Worm (Caenorhabditis elegans) whole organism, late embryonic: ENCODE measurements around the gene srz-23.
"Not testable (repeated sequence)": the region's sequence is repeated elsewhere in the genome, so short reads cannot be mapped to it uniquely, and the experiment has no call there.

ENCODE experiments used
- C08G9.2 ChIP-seq: sonication (generic microtip); optimal IDR thresholded peaks from 2 replicates; lab custom pipeline; 2016; ENCODE audit warnings: mild to moderate bottlenecking, missing genetic modification characterization, moderate library complexity, missing compliant biosample characterization
- C38D4.7 ChIP-seq: fragments of 200-800 bp; sonication (Bioruptor generic); optimal IDR thresholded peaks from 2 replicates; lab custom pipeline; 2018; ENCODE audit warnings: mild to moderate bottlenecking, missing genetic modification characterization, moderate library complexity, missing compliant biosample characterization
- T23F11.4 ChIP-seq: fragments of 200-800 bp; sonication (Bioruptor generic); optimal IDR thresholded peaks from 2 replicates; lab custom pipeline; 2018; ENCODE audit warnings: mild to moderate bottlenecking, missing genetic modification characterization, missing compliant biosample characterization
- ama-1 ChIP-seq: fragments of 150-350 bp; optimal IDR thresholded peaks from 2 replicates; lab custom pipeline; 2014
- ceh-18 ChIP-seq: sonication (generic microtip); optimal IDR thresholded peaks from 2 replicates; lab custom pipeline; 2016; ENCODE audit warnings: missing genetic modification characterization, missing compliant biosample characterization
- ceh-19 ChIP-seq: fragments of 200-800 bp; sonication (Bioruptor generic); optimal IDR thresholded peaks from 2 replicates; lab custom pipeline; 2018; ENCODE audit warnings: mild to moderate bottlenecking, missing genetic modification characterization, missing compliant biosample characterization
- ceh-22 ChIP-seq: sonication (generic microtip); optimal IDR thresholded peaks from 2 replicates; lab custom pipeline; 2017; ENCODE audit warnings: missing biosample characterization, missing genetic modification characterization
- ceh-24 ChIP-seq: sonication (generic microtip); optimal IDR thresholded peaks from 2 replicates; lab custom pipeline; 2016; ENCODE audit warnings: mild to moderate bottlenecking, missing genetic modification characterization, missing compliant biosample characterization
- ceh-31 ChIP-seq: sonication (generic microtip); optimal IDR thresholded peaks from 2 replicates; lab custom pipeline; 2016; ENCODE audit warnings: missing genetic modification characterization, missing compliant biosample characterization
- ceh-9 ChIP-seq: sonication (generic microtip); optimal IDR thresholded peaks from 2 replicates; lab custom pipeline; 2016; ENCODE audit warnings: mild to moderate bottlenecking, missing genetic modification characterization, inconsistent platforms, missing compliant biosample characterization
- che-1 ChIP-seq: sonication (generic microtip); optimal IDR thresholded peaks from 2 replicates; lab custom pipeline; 2016; ENCODE audit warnings: mild to moderate bottlenecking, missing genetic modification characterization, missing compliant biosample characterization
- elt-4 ChIP-seq: sonication (generic microtip); optimal IDR thresholded peaks from 2 replicates; lab custom pipeline; 2016; ENCODE audit warnings: missing genetic modification characterization, missing compliant biosample characterization
- eyg-1 ChIP-seq: sonication (generic microtip); optimal IDR thresholded peaks from 2 replicates; lab custom pipeline; 2016; ENCODE audit warnings: missing genotype, missing genetic modification characterization, missing compliant biosample characterization
- fkh-10 ChIP-seq: fragments of 150-350 bp; optimal IDR thresholded peaks from 2 replicates; lab custom pipeline; 2014; ENCODE audit warnings: missing biosample characterization, missing genetic modification reagents, missing genetic modification characterization
- fkh-6 ChIP-seq: sonication (generic microtip); optimal IDR thresholded peaks from 2 replicates; lab custom pipeline; 2016; ENCODE audit warnings: missing genetic modification characterization, missing compliant biosample characterization
- gmeb-2 ChIP-seq: sonication (generic microtip); optimal IDR thresholded peaks from 2 replicates; lab custom pipeline; 2016; ENCODE audit warnings: missing genetic modification characterization, inconsistent platforms, missing compliant biosample characterization
- hlh-8 ChIP-seq: sonication (generic microtip); optimal IDR thresholded peaks from 2 replicates; lab custom pipeline; 2016; ENCODE audit warnings: missing genotype, missing genetic modification characterization, missing compliant biosample characterization
- nhr-11 ChIP-seq: fragments of 150-350 bp; optimal IDR thresholded peaks from 2 replicates; lab custom pipeline; 2014; ENCODE audit warnings: missing biosample characterization, missing genetic modification characterization
- nhr-232 ChIP-seq: sonication (generic microtip); optimal IDR thresholded peaks from 2 replicates; lab custom pipeline; 2016; ENCODE audit warnings: missing genetic modification characterization, missing compliant biosample characterization
- odd-2 ChIP-seq: sonication (generic microtip); optimal IDR thresholded peaks from 2 replicates; lab custom pipeline; 2017; ENCODE audit warnings: antibody characterized with exemption, mild to moderate bottlenecking, missing genetic modification characterization, missing compliant biosample characterization
- pag-3 ChIP-seq: sonication (generic microtip); optimal IDR thresholded peaks from 2 replicates; lab custom pipeline; 2016; ENCODE audit warnings: missing compliant biosample characterization, missing genetic modification characterization, borderline replicate concordance
- pros-1 ChIP-seq: fragments of 150-350 bp; optimal IDR thresholded peaks from 2 replicates; lab custom pipeline; 2014; ENCODE audit warnings: missing biosample characterization, missing genetic modification reagents, missing genetic modification characterization
- sox-2 ChIP-seq: fragments of 200-800 bp; sonication (Bioruptor generic); IDR thresholded peaks from 2 replicates; pipeline ENCODE4 v1.3.6; 2022; ENCODE audit warnings: missing genetic modification reagents, missing genetic modification characterization, missing compliant biosample characterization
- syd-9 ChIP-seq: sonication (generic microtip); optimal IDR thresholded peaks from 2 replicates; lab custom pipeline; 2016; ENCODE audit warnings: mild to moderate bottlenecking, missing genetic modification characterization, moderate library complexity, missing compliant biosample characterization
- tbx-7 ChIP-seq: sonication (generic microtip); optimal IDR thresholded peaks from 2 replicates; lab custom pipeline; 2016; ENCODE audit warnings: missing genotype, missing genetic modification characterization, missing compliant biosample characterization
- ttx-3 ChIP-seq: sonication (generic microtip); optimal IDR thresholded peaks from 2 replicates; lab custom pipeline; 2016; ENCODE audit warnings: missing genetic modification reagents, missing genetic modification characterization, missing compliant biosample characterization
- unc-3 ChIP-seq, 2 experiments: fragments of 200-800 bp in 1 of 2; sonication (Bioruptor generic) in 1 of 2; sonication (generic microtip) in 1 of 2; conservative IDR thresholded peaks in 1 of 2; optimal IDR thresholded peaks in 1 of 2; 2 replicates each; pipeline versions ENCODE4 v1.3.6 to Lab custom; 2016 to 2022; ENCODE audit warnings: missing compliant biosample characterization in 2 of 2, missing genetic modification characterization in 2 of 2, missing genetic modification reagents in 1 of 2
- zip-5 ChIP-seq: sonication (generic microtip); optimal IDR thresholded peaks from 2 replicates; lab custom pipeline; 2016; ENCODE audit warnings: missing genetic modification characterization, missing compliant biosample characterization
- ztf-16 ChIP-seq: sonication (generic microtip); optimal IDR thresholded peaks from 2 replicates; lab custom pipeline; 2017; ENCODE audit warnings: missing genetic modification characterization, missing compliant biosample characterization

Gene srz-23

ce11 chrIV:3428434-3428950, 24.9 kb upstream of the srz-23 start, which contains the start of the genes C04C3.9 and srz-60:
TSS of gene C04C3.9 (minus strand) at chrIV:3428534.
TSS of gene srz-60 (plus strand) at chrIV:3428900.
- TF ChIP-seq eyg-1 (tag; lab: Kevin White, UChicago) (no peak), ceh-19 (GFP tag; lab: Kevin White, UChicago) (no peak), ceh-9 (tag; lab: Kevin White, UChicago) (no peak), che-1 (tag; lab: Kevin White, UChicago) (no peak), fkh-10 (no peak), T23F11.4 (GFP tag; lab: Kevin White, UChicago) (no peak), unc-3 (GFP tag; conservative IDR thresholded peaks at IDR 0.05; lab: Robert Waterston, UW) (no peak), unc-3 (tag; optimal IDR thresholded peaks at IDR 0.05; lab: Kevin White, UChicago) (no peak)

ce11 chrIV:3433387-3433786, 20.0 kb upstream of the srz-23 start, which contains the start of gene C04C3.7:
TSS of gene C04C3.7 (minus strand) at chrIV:3433487.
- TF ChIP-seq elt-4; odd-2 (tag; lab: Kevin White, UChicago); ceh-18 (tag; lab: Kevin White, UChicago): not testable (repeated sequence)
- TF ChIP-seq, all 69 proteins: peak for 0; not testable (repeated sequence) for 69

DNA sequence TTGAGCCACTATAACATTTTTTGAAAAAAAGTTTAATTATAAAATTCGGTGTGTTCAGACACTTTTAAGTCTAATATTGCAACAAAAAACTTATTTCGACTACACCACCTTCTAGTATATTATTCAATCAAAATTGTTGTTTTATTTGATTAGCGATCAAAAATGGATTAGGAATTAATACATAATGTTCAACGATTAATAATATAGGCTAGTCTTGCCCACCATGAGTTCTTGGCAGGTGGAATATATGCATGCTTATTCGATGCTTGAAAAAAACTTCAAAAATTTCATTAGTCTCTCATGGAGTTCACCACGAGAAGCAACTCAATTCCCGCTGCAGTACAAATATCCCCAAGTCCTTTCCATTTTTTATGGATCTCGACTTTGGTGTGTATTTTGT, 17.4 kb upstream of the srz-23 start, which contains the start of gene srz-32:
TSS of gene srz-32 (plus strand) at position 301 of the 400 bp plus-strand sequence.
- no peak for TF ChIP-seq ceh-24 (tag; lab: Kevin White, UChicago)
- no peak for TF ChIP-seq zip-5 (tag; lab: Kevin White, UChicago)
- TF ChIP-seq nhr-232 (tag; lab: Kevin White, UChicago) = no peak
- no peak for TF ChIP-seq ceh-9 (tag; lab: Kevin White, UChicago)
- no peak for TF ChIP-seq sox-2
- TF ChIP-seq unc-3 (GFP tag; conservative IDR thresholded peaks at IDR 0.05; lab: Robert Waterston, UW) = no peak
- no peak for TF ChIP-seq unc-3 (tag; optimal IDR thresholded peaks at IDR 0.05; lab: Kevin White, UChicago)
- no peak for TF ChIP-seq hlh-8 (tag; lab: Kevin White, UChicago)
- no peak for TF ChIP-seq ztf-16 (tag; lab: Kevin White, UChicago)
- no peak for TF ChIP-seq syd-9 (tag; lab: Kevin White, UChicago)
- no peak for TF ChIP-seq pag-3 (tag; lab: Kevin White, UChicago)
- no peak for TF ChIP-seq fkh-6 (tag; lab: Kevin White, UChicago)

- TF ChIP-seq ceh-31 = no peak
- no peak for TF ChIP-seq gmeb-2 (tag; lab: Kevin White, UChicago)
- TF ChIP-seq tbx-7 = no peak
- no peak for TF ChIP-seq C08G9.2 (tag; lab: Kevin White, UChicago)
- no peak for TF ChIP-seq pros-1 (tag; lab: Kevin White, UChicago)
- no peak for TF ChIP-seq C38D4.7
- no peak for TF ChIP-seq ama-1 (lab: Kevin White, UChicago)
- no peak for TF ChIP-seq unc-3 (GFP tag; conservative IDR thresholded peaks at IDR 0.05; lab: Robert Waterston, UW)
- no peak for TF ChIP-seq unc-3 (tag; optimal IDR thresholded peaks at IDR 0.05; lab: Kevin White, UChicago)
- no peak for TF ChIP-seq fkh-10
- TF ChIP-seq eyg-1 (tag; lab: Kevin White, UChicago) = no peak
Measured at ce11 chrIV:3438022-3438421, 15.4 kb upstream of the srz-23 start, which contains the start of gene grd-13. TSS of gene grd-13 (plus strand) at chrIV:3438312.

DNA sequence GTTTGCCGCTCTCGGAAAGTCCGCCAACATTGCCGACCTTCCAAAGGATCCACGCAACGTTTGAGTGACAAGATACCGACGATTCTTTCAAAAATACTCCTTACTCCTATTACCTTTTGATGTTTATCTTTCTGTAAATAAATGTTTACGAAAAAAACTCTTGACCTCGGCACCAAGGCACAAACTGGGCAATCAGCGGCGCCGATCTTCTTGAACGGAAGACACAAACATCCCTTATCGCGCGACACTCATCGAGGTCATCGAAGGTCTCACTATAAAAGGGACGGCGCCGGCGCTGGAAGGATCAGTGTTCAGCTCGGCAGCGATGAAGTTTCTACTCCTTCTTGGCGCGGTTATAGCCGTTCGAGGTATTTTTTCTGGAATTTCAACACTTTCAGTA, 14.1 kb upstream of the srz-23 start, which contains the start of gene grd-3:
TSS of gene grd-3 (plus strand) at position 302 of the 400 bp plus-strand sequence.
- TF ChIP-seq ceh-22 (no peak), fkh-10 (no peak), unc-3 (GFP tag; conservative IDR thresholded peaks at IDR 0.05; lab: Robert Waterston, UW) (no peak), unc-3 (tag; optimal IDR thresholded peaks at IDR 0.05; lab: Kevin White, UChicago) (no peak), nhr-11 (tag; lab: Kevin White, UChicago) (no peak), ttx-3 (tag; lab: Kevin White, UChicago) (no peak), tbx-7 (no peak), ceh-31 (no peak), pros-1 (tag; lab: Kevin White, UChicago) (no peak), syd-9 (tag; lab: Kevin White, UChicago) (no peak), C08G9.2 (tag; lab: Kevin White, UChicago) (no peak)
